Worm (Caenorhabditis elegans) whole organism, late embryonic: ENCODE data around the gene cyp-13A4.

Experiments used
- C08G9.2 ChIP-seq: sonication (generic microtip); optimal IDR thresholded peaks from 2 replicates; lab custom pipeline; 2016; ENCODE audit warnings: mild to moderate bottlenecking, missing genetic modification characterization, moderate library complexity, missing compliant biosample characterization
- K09A11.1 ChIP-seq: sonication (generic microtip); optimal IDR thresholded peaks from 2 replicates; lab custom pipeline; 2017; ENCODE audit warnings: antibody characterized with exemption, mild to moderate bottlenecking, missing genetic modification characterization, missing compliant biosample characterization; ENCODE audit not compliant: insufficient read depth
- T23F11.4 ChIP-seq: fragments of 200-800 bp; sonication (Bioruptor generic); optimal IDR thresholded peaks from 2 replicates; lab custom pipeline; 2018; ENCODE audit warnings: mild to moderate bottlenecking, missing genetic modification characterization, missing compliant biosample characterization
- ahr-1 ChIP-seq: sonication (generic microtip); optimal IDR thresholded peaks from 2 replicates; lab custom pipeline; 2016; ENCODE audit warnings: missing genetic modification characterization, missing compliant biosample characterization
- ama-1 ChIP-seq: fragments of 150-350 bp; optimal IDR thresholded peaks from 2 replicates; lab custom pipeline; 2014
- ceh-14 ChIP-seq: sonication (generic microtip); optimal IDR thresholded peaks from 2 replicates; lab custom pipeline; 2016; ENCODE audit warnings: missing genotype, missing genetic modification characterization, missing compliant biosample characterization
- ceh-18 ChIP-seq: sonication (generic microtip); optimal IDR thresholded peaks from 2 replicates; lab custom pipeline; 2016; ENCODE audit warnings: missing genetic modification characterization, missing compliant biosample characterization
- ceh-2 ChIP-seq: sonication (generic microtip); optimal IDR thresholded peaks from 2 replicates; lab custom pipeline; 2016; ENCODE audit warnings: missing genotype, missing genetic modification characterization, missing compliant biosample characterization
- ceh-31 ChIP-seq: sonication (generic microtip); optimal IDR thresholded peaks from 2 replicates; lab custom pipeline; 2016; ENCODE audit warnings: missing genetic modification characterization, missing compliant biosample characterization
- ceh-45 ChIP-seq: fragments of 200-800 bp; sonication (Bioruptor generic); IDR thresholded peaks from 2 replicates; pipeline ENCODE4 v1.3.6; 2022; ENCODE audit warnings: missing genetic modification reagents, missing genetic modification characterization, missing compliant biosample characterization
- ceh-6 ChIP-seq: fragments of 200-800 bp; sonication (Bioruptor generic); optimal IDR thresholded peaks from 2 replicates; lab custom pipeline; 2018; ENCODE audit warnings: mild to moderate bottlenecking, missing genetic modification characterization, missing compliant biosample characterization
- che-1 ChIP-seq: sonication (generic microtip); optimal IDR thresholded peaks from 2 replicates; lab custom pipeline; 2016; ENCODE audit warnings: mild to moderate bottlenecking, missing genetic modification characterization, missing compliant biosample characterization
- dmd-4 ChIP-seq: sonication (generic microtip); optimal IDR thresholded peaks from 2 replicates; lab custom pipeline; 2016; ENCODE audit warnings: borderline replicate concordance, missing genetic modification characterization, missing compliant biosample characterization
- elt-2 ChIP-seq: sonication (generic microtip); optimal IDR thresholded peaks from 2 replicates; lab custom pipeline; 2016; ENCODE audit warnings: missing genetic modification reagents, missing genetic modification characterization, missing compliant biosample characterization
- elt-4 ChIP-seq: sonication (generic microtip); optimal IDR thresholded peaks from 2 replicates; lab custom pipeline; 2016; ENCODE audit warnings: missing genetic modification characterization, missing compliant biosample characterization
- ets-4 ChIP-seq: sonication (generic microtip); optimal IDR thresholded peaks from 2 replicates; lab custom pipeline; 2016; ENCODE audit warnings: missing genetic modification characterization, missing compliant biosample characterization
- fax-1 ChIP-seq: sonication (generic microtip); optimal IDR thresholded peaks from 2 replicates; lab custom pipeline; 2016; ENCODE audit warnings: missing genotype, missing genetic modification characterization, missing compliant biosample characterization
- gmeb-2 ChIP-seq: sonication (generic microtip); optimal IDR thresholded peaks from 2 replicates; lab custom pipeline; 2016; ENCODE audit warnings: missing genetic modification characterization, inconsistent platforms, missing compliant biosample characterization
- hlh-13 ChIP-seq: fragments of 200-800 bp; sonication (Bioruptor generic); optimal IDR thresholded peaks from 2 replicates; lab custom pipeline; 2018; ENCODE audit warnings: mild to moderate bottlenecking, missing genetic modification characterization, missing compliant biosample characterization
- hlh-15 ChIP-seq: sonication (generic microtip); optimal IDR thresholded peaks from 2 replicates; lab custom pipeline; 2016; ENCODE audit warnings: missing genetic modification characterization, missing compliant biosample characterization
- hlh-30 ChIP-seq: sonication (generic microtip); optimal IDR thresholded peaks from 2 replicates; lab custom pipeline; 2017; ENCODE audit warnings: antibody characterized with exemption, missing genetic modification characterization, missing compliant biosample characterization; ENCODE audit not compliant: insufficient read depth
- hlh-8 ChIP-seq: sonication (generic microtip); optimal IDR thresholded peaks from 2 replicates; lab custom pipeline; 2016; ENCODE audit warnings: missing genotype, missing genetic modification characterization, missing compliant biosample characterization
- mec-3 ChIP-seq: sonication (generic microtip); optimal IDR thresholded peaks from 2 replicates; lab custom pipeline; 2016; ENCODE audit warnings: borderline replicate concordance, missing genetic modification characterization, missing compliant biosample characterization
- nfya-1 ChIP-seq: sonication (generic microtip); optimal IDR thresholded peaks from 2 replicates; lab custom pipeline; 2017; ENCODE audit warnings: missing genetic modification characterization, mild to moderate bottlenecking, missing compliant biosample characterization, antibody characterized with exemption, moderate library complexity
- nhr-11 ChIP-seq: fragments of 150-350 bp; optimal IDR thresholded peaks from 2 replicates; lab custom pipeline; 2014; ENCODE audit warnings: missing biosample characterization, missing genetic modification characterization
- nhr-232 ChIP-seq: sonication (generic microtip); optimal IDR thresholded peaks from 2 replicates; lab custom pipeline; 2016; ENCODE audit warnings: missing genetic modification characterization, missing compliant biosample characterization
- npax-4 ChIP-seq: sonication (generic microtip); optimal IDR thresholded peaks from 2 replicates; lab custom pipeline; 2016; ENCODE audit warnings: missing genetic modification characterization, missing compliant biosample characterization
- odd-2 ChIP-seq: sonication (generic microtip); optimal IDR thresholded peaks from 2 replicates; lab custom pipeline; 2017; ENCODE audit warnings: antibody characterized with exemption, mild to moderate bottlenecking, missing genetic modification characterization, missing compliant biosample characterization
- pat-9 ChIP-seq: fragments of 200-800 bp; sonication (Bioruptor generic); optimal IDR thresholded peaks from 2 replicates; lab custom pipeline; 2018; ENCODE audit warnings: mild to moderate bottlenecking, missing genetic modification characterization, moderate library complexity, missing compliant biosample characterization
- pha-2 ChIP-seq: sonication (generic microtip); optimal IDR thresholded peaks from 2 replicates; lab custom pipeline; 2017; ENCODE audit warnings: mild to moderate bottlenecking, missing genetic modification characterization, missing compliant biosample characterization
- pha-4 ChIP-seq: fragments of 150-350 bp; optimal IDR thresholded peaks from 2 replicates; lab custom pipeline; 2018; ENCODE audit warnings: missing biosample characterization, missing genetic modification reagents, missing genetic modification characterization
- rnt-1 ChIP-seq: sonication (generic microtip); optimal IDR thresholded peaks from 2 replicates; lab custom pipeline; 2016; ENCODE audit warnings: missing genetic modification characterization, missing compliant biosample characterization
- sdc-2 ChIP-seq: sonication (generic microtip); optimal IDR thresholded peaks from 2 replicates; lab custom pipeline; 2016; ENCODE audit warnings: missing genotype, missing genetic modification characterization, missing compliant biosample characterization
- sox-4 ChIP-seq: sonication (generic microtip); optimal IDR thresholded peaks from 2 replicates; lab custom pipeline; 2017; ENCODE audit warnings: mild to moderate bottlenecking, missing genetic modification characterization, inconsistent platforms, missing compliant biosample characterization
- ttx-3 ChIP-seq: sonication (generic microtip); optimal IDR thresholded peaks from 2 replicates; lab custom pipeline; 2016; ENCODE audit warnings: missing genetic modification reagents, missing genetic modification characterization, missing compliant biosample characterization
- unc-42 ChIP-seq: sonication (generic microtip); optimal IDR thresholded peaks from 2 replicates; lab custom pipeline; 2016; ENCODE audit warnings: missing genotype, missing genetic modification characterization, missing compliant biosample characterization
- zip-5 ChIP-seq: sonication (generic microtip); optimal IDR thresholded peaks from 2 replicates; lab custom pipeline; 2016; ENCODE audit warnings: missing genetic modification characterization, missing compliant biosample characterization
- ztf-16 ChIP-seq: sonication (generic microtip); optimal IDR thresholded peaks from 2 replicates; lab custom pipeline; 2017; ENCODE audit warnings: missing genetic modification characterization, missing compliant biosample characterization

cyp-13A4 gene

DNA sequence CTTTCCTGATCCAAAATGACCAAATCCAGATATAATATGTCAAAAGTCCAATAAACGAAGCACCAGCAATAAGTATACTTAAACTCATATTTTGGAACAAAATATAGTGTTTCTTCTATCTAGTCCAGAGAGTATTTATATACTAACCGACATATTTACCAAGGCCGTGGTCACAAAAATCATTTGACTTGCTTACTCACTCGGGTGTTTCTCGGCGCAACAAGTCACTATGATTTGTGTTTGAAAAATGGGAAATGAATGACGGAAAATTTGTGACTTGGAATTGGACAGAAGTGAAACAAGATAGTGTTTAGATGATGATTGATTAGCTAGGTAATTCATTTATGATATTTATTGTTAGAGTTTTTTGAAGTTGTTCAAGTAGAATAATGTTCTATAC lies 2.7 kb upstream of the cyp-13A4 start, which contains the start of gene cyp-13A5:
TSS of gene cyp-13A5 (minus strand) at position 112 of the 400 bp plus-strand sequence.
- TF ChIP-seq odd-2 (tag; lab: Kevin White, UChicago) (no peak), ttx-3 (tag; lab: Kevin White, UChicago) (no peak), sox-4 (tag; lab: Kevin White, UChicago) (no peak), ceh-14 (tag; lab: Kevin White, UChicago) (no peak), ets-4 (tag; lab: Kevin White, UChicago) (no peak), C08G9.2 (tag; lab: Kevin White, UChicago) (no peak), nhr-232 (tag; lab: Kevin White, UChicago) (no peak), zip-5 (no peak), ceh-31 (tag; lab: Kevin White, UChicago) (no peak), ceh-18 (tag; lab: Kevin White, UChicago) (no peak), pha-2 (tag; lab: Kevin White, UChicago) (no peak), ceh-45 (GFP tag; lab: Robert Waterston, UW) (no peak), dmd-4 (tag; lab: Kevin White, UChicago) (no peak), ahr-1 (tag; lab: Kevin White, UChicago) (no peak), gmeb-2 (no peak), mec-3 (tag; lab: Kevin White, UChicago) (no peak), elt-4 (tag; lab: Kevin White, UChicago) (no peak), ceh-2 (tag; lab: Kevin White, UChicago) (no peak), hlh-13 (no peak)

ce11 chrII:9793197-9793596 lies 4.3 kb downstream of the cyp-13A4 start, which contains the start of gene cyp-13A3:
Gene cyp-13A3 (minus strand): TSS chrII:9793297.
- TF ChIP-seq che-1 (tag; lab: Kevin White, UChicago), result no peak
- no peak for TF ChIP-seq unc-42
- TF ChIP-seq rnt-1 (tag; lab: Kevin White, UChicago), result no peak
- no peak for TF ChIP-seq ceh-18 (tag; lab: Kevin White, UChicago)
- no peak for TF ChIP-seq nfya-1 (tag; lab: Kevin White, UChicago)
- TF ChIP-seq K09A11.1 (tag; lab: Kevin White, UChicago), result no peak
- TF ChIP-seq ceh-6, result no peak
- TF ChIP-seq npax-4 (tag; lab: Kevin White, UChicago), result no peak
- TF ChIP-seq ceh-14 (tag; lab: Kevin White, UChicago), result no peak
- no peak for TF ChIP-seq pat-9 (tag; lab: Kevin White, UChicago)
- no peak for TF ChIP-seq hlh-8
- TF ChIP-seq ztf-16 (tag; lab: Kevin White, UChicago), result no peak
- no peak for TF ChIP-seq ahr-1 (tag; lab: Kevin White, UChicago)

- TF ChIP-seq elt-2 (tag; lab: Kevin White, UChicago), result peak; percentile 86
- TF ChIP-seq sdc-2 (tag; lab: Kevin White, UChicago), result no peak
- no peak for TF ChIP-seq hlh-15
- no peak for TF ChIP-seq ceh-2 (tag; lab: Kevin White, UChicago)
These were observed 6.4 kb downstream of the cyp-13A4 start for ce11 chrII:9791185-9791584.

DNA sequence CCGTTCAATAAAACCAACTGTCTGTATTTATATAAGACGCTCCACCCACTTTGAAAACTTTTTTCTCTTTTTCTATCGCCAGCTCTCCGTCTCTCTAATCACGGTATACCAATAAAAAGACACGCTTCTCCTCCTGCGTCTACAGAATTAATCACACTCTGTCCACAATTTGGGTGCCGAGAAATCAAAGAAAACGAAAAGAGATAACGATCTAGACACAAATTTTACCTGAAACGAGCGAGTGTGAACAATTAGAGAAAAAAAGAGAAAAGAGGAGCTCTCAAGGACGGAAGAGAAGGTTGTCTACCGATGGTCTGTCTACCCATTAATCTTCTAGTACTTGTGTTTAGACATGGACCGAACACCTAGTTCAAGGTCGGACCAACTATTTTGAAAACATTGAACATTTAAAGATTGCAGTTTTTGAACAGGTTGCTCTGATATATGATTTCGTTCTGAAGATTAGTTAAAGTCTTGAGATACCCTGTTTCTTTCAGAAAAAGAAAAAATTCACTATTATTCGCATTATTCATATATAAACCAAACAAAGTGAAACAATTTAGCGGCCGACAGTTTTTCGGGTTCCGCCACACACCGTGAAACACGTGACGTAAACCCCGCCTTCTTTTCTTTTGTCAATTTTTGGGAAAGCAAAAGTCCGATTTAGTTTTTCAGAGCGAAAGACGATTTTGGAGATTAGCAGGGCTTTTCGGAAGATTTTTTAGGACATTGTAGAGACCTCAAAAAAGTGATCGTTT lies 10.0 kb downstream of the cyp-13A4 start, which contains the start of gene cyp-13A2:
TSS of gene cyp-13A2 (minus strand) at position 235 of the 758 bp plus-strand sequence.
- TF ChIP-seq fax-1 (tag; lab: Kevin White, UChicago) (no peak), nhr-11 (tag; lab: Kevin White, UChicago) (peak; percentile 13), pha-4 (no peak), ama-1 (lab: Kevin White, UChicago) (no peak), rnt-1 (tag; lab: Kevin White, UChicago) (peak; percentile 2), hlh-30 (peak; percentile 24), elt-2 (tag; lab: Kevin White, UChicago) (peak; percentile 30), T23F11.4 (no peak)
